Fruit fly (Drosophila melanogaster) whole organism, embryonic: Measurements from ENCODE around the gene CG7054.

ENCODE experiments used
- Awh ChIP-seq: fragments of 200-800 bp; sonication (Bioruptor generic); IDR thresholded peaks from 2 replicates; pipeline ENCODE4, ENCODE4 v1.3.6; 2022; ENCODE audit warnings: missing biosample characterization, missing genetic modification characterization
- CG11695 ChIP-seq: fragments of 200-800 bp; sonication (Bioruptor generic); IDR thresholded peaks from 3 replicates; pipeline ENCODE4 v1.3.6; 2022; ENCODE audit warnings: missing biosample characterization, missing genetic modification characterization
- CG15696 ChIP-seq: fragments of 200-800 bp; sonication (Bioruptor generic); optimal IDR thresholded peaks from 2 replicates; lab custom pipeline; 2019; ENCODE audit warnings: missing biosample characterization, mild to moderate bottlenecking, missing genetic modification characterization, moderate library complexity
- CG31224 ChIP-seq: fragments of 200-800 bp; sonication (Bioruptor generic); IDR thresholded peaks from 2 replicates; pipeline ENCODE4 v1.3.6; 2022; ENCODE audit warnings: missing biosample characterization, missing genetic modification characterization
- CG6791 ChIP-seq: fragments of 200-800 bp; sonication (Bioruptor generic); IDR thresholded peaks from 3 replicates; pipeline ENCODE4 v1.3.6; 2022; ENCODE audit warnings: missing biosample characterization, missing genetic modification characterization; ENCODE audit not compliant: partially characterized antibody
- CG7839 ChIP-seq: fragments of 200-800 bp; sonication (Bioruptor generic); optimal IDR thresholded peaks from 3 replicates; lab custom pipeline; 2018; ENCODE audit warnings: missing biosample characterization, mild to moderate bottlenecking, missing genetic modification characterization, moderate library complexity
- MESR4 ChIP-seq: fragments of 200-800 bp; sonication (Bioruptor generic); optimal IDR thresholded peaks from 2 replicates; lab custom pipeline; 2018; ENCODE audit warnings: missing biosample characterization, mild to moderate bottlenecking, missing genetic modification characterization, moderate library complexity
- Mrtf ChIP-seq: fragments of 200-800 bp; sonication (Bioruptor generic); IDR thresholded peaks from 3 replicates; pipeline ENCODE4 v1.3.6; 2022; ENCODE audit warnings: missing biosample characterization, missing genetic modification characterization
- TFAM ChIP-seq: fragments of 200-800 bp; sonication (Bioruptor generic); optimal IDR thresholded peaks from 2 replicates; lab custom pipeline; 2017; ENCODE audit warnings: missing biosample characterization, missing genetic modification characterization, inconsistent platforms
- en ChIP-seq: fragments of 200-800 bp; sonication (Bioruptor generic); optimal IDR thresholded peaks from 2 replicates; lab custom pipeline; 2016; ENCODE audit warnings: missing biosample characterization, missing genetic modification characterization
- gro ChIP-seq: fragments of 200-800 bp; sonication (Bioruptor generic); optimal IDR thresholded peaks from 2 replicates; lab custom pipeline; 2016; ENCODE audit warnings: missing biosample characterization, missing genetic modification characterization
- lov ChIP-seq, 2 experiments: fragments of 200-800 bp in 1 of 2; fragments of >200 bp in 1 of 2; sonication (Bioruptor generic) in 1 of 2; IDR thresholded peaks in 1 of 2; optimal IDR thresholded peaks in 1 of 2; 2 replicates in 1 of 2; 3 replicates in 1 of 2; pipeline versions ENCODE4 v1.3.6 to Lab custom; 2017 to 2022; ENCODE audit warnings: missing biosample characterization in 1 of 2, missing genetic modification characterization in 1 of 2
- sisA ChIP-seq: fragments of 200-800 bp; sonication (Bioruptor generic); IDR thresholded peaks from 2 replicates; pipeline ENCODE4 v1.3.6; 2022; ENCODE audit warnings: missing biosample characterization, missing genetic modification characterization
- trem ChIP-seq: fragments of 200-800 bp; optimal IDR thresholded peaks from 3 replicates; lab custom pipeline; 2019; ENCODE audit warnings: missing biosample characterization, mild to moderate bottlenecking, missing genetic modification characterization, moderate library complexity

- TF ChIP-seq TFAM: no peak
- no peak for TF ChIP-seq CG31224 (GFP tag; lab: Robert Waterston, UW)
- TF ChIP-seq CG15696 (tag; lab: Kevin White, UChicago): no peak
- TF ChIP-seq sisA (GFP tag; lab: Robert Waterston, UW): no peak
- no peak for TF ChIP-seq Awh (GFP tag; lab: Robert Waterston, UW)
- no peak for TF ChIP-seq lov (optimal IDR thresholded peaks at IDR 0.05; lab: Kevin White, UChicago)
- TF ChIP-seq lov (GFP tag; IDR thresholded peaks at IDR 0.05; lab: Robert Waterston, UW): no peak
- no peak for TF ChIP-seq trem (tag; lab: Kevin White, UChicago)
- TF ChIP-seq gro: no peak
- no peak for TF ChIP-seq MESR4 (GFP tag; lab: Kevin White, UChicago)
- TF ChIP-seq CG7839 (tag; lab: Kevin White, UChicago): no peak
- no peak for TF ChIP-seq en (GFP tag; lab: Kevin White, UChicago)
- no peak for TF ChIP-seq CG11695 (GFP tag; lab: Robert Waterston, UW)
- TF ChIP-seq CG6791 (GFP tag; lab: Robert Waterston, UW): no peak
- no peak for TF ChIP-seq Mrtf
Measured at dm6 chr3R:22456007-22456406, 8.8 kb upstream of the CG7054 start.
